Fruit fly (Drosophila melanogaster): Measurements from ENCODE around the gene CG15803.

- TF ChIP-seq D1 (tag; optimal IDR thresholded peaks at IDR 0.05) (no peak), CG14655 (GFP tag; optimal IDR thresholded peaks at IDR 0.05) (peak; percentile 94), CG13204 (GFP tag; optimal IDR thresholded peaks at IDR 0.05) (no peak), CG12605 (GFP tag; IDR thresholded peaks at IDR 0.05) (peak; percentile 98), EcR (GFP tag; optimal IDR thresholded peaks at IDR 0.05) (peak; percentile 18), CG17806 (tag; optimal IDR thresholded peaks at IDR 0.05) (peak; percentile 97)
Observed at dm6 chr3R:18402549-18403429, 42.3 kb upstream of the CG15803 start, which contains the start of the genes Wdr37 and koko.

Data from whole organism, pupa.